Worm (Caenorhabditis elegans) whole organism, late embryonic: ENCODE measurements around the gene rpi-1.

Experiments used
- K02D7.2 ChIP-seq: sonication (generic microtip); optimal IDR thresholded peaks from 2 replicates; lab custom pipeline; 2017; ENCODE audit warnings: mild to moderate bottlenecking, missing genetic modification characterization, missing compliant biosample characterization
- K09A11.1 ChIP-seq: sonication (generic microtip); optimal IDR thresholded peaks from 2 replicates; lab custom pipeline; 2017; ENCODE audit warnings: antibody characterized with exemption, mild to moderate bottlenecking, missing genetic modification characterization, missing compliant biosample characterization; ENCODE audit not compliant: insufficient read depth
- T23F11.4 ChIP-seq: fragments of 200-800 bp; sonication (Bioruptor generic); optimal IDR thresholded peaks from 2 replicates; lab custom pipeline; 2018; ENCODE audit warnings: mild to moderate bottlenecking, missing genetic modification characterization, missing compliant biosample characterization
- ceh-18 ChIP-seq: sonication (generic microtip); optimal IDR thresholded peaks from 2 replicates; lab custom pipeline; 2016; ENCODE audit warnings: missing genetic modification characterization, missing compliant biosample characterization
- ceh-2 ChIP-seq: sonication (generic microtip); optimal IDR thresholded peaks from 2 replicates; lab custom pipeline; 2016; ENCODE audit warnings: missing genotype, missing genetic modification characterization, missing compliant biosample characterization
- ceh-22 ChIP-seq: sonication (generic microtip); optimal IDR thresholded peaks from 2 replicates; lab custom pipeline; 2017; ENCODE audit warnings: missing biosample characterization, missing genetic modification characterization
- ceh-24 ChIP-seq: sonication (generic microtip); optimal IDR thresholded peaks from 2 replicates; lab custom pipeline; 2016; ENCODE audit warnings: mild to moderate bottlenecking, missing genetic modification characterization, missing compliant biosample characterization
- ceh-31 ChIP-seq: sonication (generic microtip); optimal IDR thresholded peaks from 2 replicates; lab custom pipeline; 2016; ENCODE audit warnings: missing genetic modification characterization, missing compliant biosample characterization
- ceh-6 ChIP-seq: fragments of 200-800 bp; sonication (Bioruptor generic); optimal IDR thresholded peaks from 2 replicates; lab custom pipeline; 2018; ENCODE audit warnings: mild to moderate bottlenecking, missing genetic modification characterization, missing compliant biosample characterization
- ceh-9 ChIP-seq: sonication (generic microtip); optimal IDR thresholded peaks from 2 replicates; lab custom pipeline; 2016; ENCODE audit warnings: mild to moderate bottlenecking, missing genetic modification characterization, inconsistent platforms, missing compliant biosample characterization
- che-1 ChIP-seq: sonication (generic microtip); optimal IDR thresholded peaks from 2 replicates; lab custom pipeline; 2016; ENCODE audit warnings: mild to moderate bottlenecking, missing genetic modification characterization, missing compliant biosample characterization
- ets-4 ChIP-seq: sonication (generic microtip); optimal IDR thresholded peaks from 2 replicates; lab custom pipeline; 2016; ENCODE audit warnings: missing genetic modification characterization, missing compliant biosample characterization
- eyg-1 ChIP-seq: sonication (generic microtip); optimal IDR thresholded peaks from 2 replicates; lab custom pipeline; 2016; ENCODE audit warnings: missing genotype, missing genetic modification characterization, missing compliant biosample characterization
- fkh-10 ChIP-seq: fragments of 150-350 bp; optimal IDR thresholded peaks from 2 replicates; lab custom pipeline; 2014; ENCODE audit warnings: missing biosample characterization, missing genetic modification reagents, missing genetic modification characterization
- fkh-6 ChIP-seq: sonication (generic microtip); optimal IDR thresholded peaks from 2 replicates; lab custom pipeline; 2016; ENCODE audit warnings: missing genetic modification characterization, missing compliant biosample characterization
- gmeb-2 ChIP-seq: sonication (generic microtip); optimal IDR thresholded peaks from 2 replicates; lab custom pipeline; 2016; ENCODE audit warnings: missing genetic modification characterization, inconsistent platforms, missing compliant biosample characterization
- hlh-13 ChIP-seq: fragments of 200-800 bp; sonication (Bioruptor generic); optimal IDR thresholded peaks from 2 replicates; lab custom pipeline; 2018; ENCODE audit warnings: mild to moderate bottlenecking, missing genetic modification characterization, missing compliant biosample characterization
- hlh-30 ChIP-seq: sonication (generic microtip); optimal IDR thresholded peaks from 2 replicates; lab custom pipeline; 2017; ENCODE audit warnings: antibody characterized with exemption, missing genetic modification characterization, missing compliant biosample characterization; ENCODE audit not compliant: insufficient read depth
- lim-6 ChIP-seq: sonication (generic microtip); optimal IDR thresholded peaks from 2 replicates; lab custom pipeline; 2016; ENCODE audit warnings: missing genetic modification characterization, missing compliant biosample characterization
- madf-2 ChIP-seq: sonication (generic microtip); optimal IDR thresholded peaks from 2 replicates; lab custom pipeline; 2017; ENCODE audit warnings: missing genetic modification characterization, missing compliant biosample characterization
- mec-3 ChIP-seq: sonication (generic microtip); optimal IDR thresholded peaks from 2 replicates; lab custom pipeline; 2016; ENCODE audit warnings: borderline replicate concordance, missing genetic modification characterization, missing compliant biosample characterization
- npax-4 ChIP-seq: sonication (generic microtip); optimal IDR thresholded peaks from 2 replicates; lab custom pipeline; 2016; ENCODE audit warnings: missing genetic modification characterization, missing compliant biosample characterization
- pag-3 ChIP-seq: sonication (generic microtip); optimal IDR thresholded peaks from 2 replicates; lab custom pipeline; 2016; ENCODE audit warnings: missing compliant biosample characterization, missing genetic modification characterization, borderline replicate concordance
- pax-1 ChIP-seq: fragments of 150-350 bp; optimal IDR thresholded peaks from 2 replicates; lab custom pipeline; 2014; ENCODE audit warnings: missing biosample characterization, missing genetic modification characterization
- pqm-1 ChIP-seq: sonication (generic microtip); optimal IDR thresholded peaks from 2 replicates; lab custom pipeline; 2016; ENCODE audit warnings: missing genetic modification characterization, missing compliant biosample characterization
- ref-2 ChIP-seq: sonication (generic microtip); optimal IDR thresholded peaks from 2 replicates; lab custom pipeline; 2016; ENCODE audit warnings: missing genetic modification characterization, missing compliant biosample characterization
- rnt-1 ChIP-seq: sonication (generic microtip); optimal IDR thresholded peaks from 2 replicates; lab custom pipeline; 2016; ENCODE audit warnings: missing genetic modification characterization, missing compliant biosample characterization
- tbx-7 ChIP-seq: sonication (generic microtip); optimal IDR thresholded peaks from 2 replicates; lab custom pipeline; 2016; ENCODE audit warnings: missing genotype, missing genetic modification characterization, missing compliant biosample characterization
- ttx-3 ChIP-seq: sonication (generic microtip); optimal IDR thresholded peaks from 2 replicates; lab custom pipeline; 2016; ENCODE audit warnings: missing genetic modification reagents, missing genetic modification characterization, missing compliant biosample characterization
- zip-5 ChIP-seq: sonication (generic microtip); optimal IDR thresholded peaks from 2 replicates; lab custom pipeline; 2016; ENCODE audit warnings: missing genetic modification characterization, missing compliant biosample characterization
- ztf-16 ChIP-seq: sonication (generic microtip); optimal IDR thresholded peaks from 2 replicates; lab custom pipeline; 2017; ENCODE audit warnings: missing genetic modification characterization, missing compliant biosample characterization

Gene rpi-1

ce11 chrII:13931944-13932343 lies 30.3 kb downstream of the rpi-1 start, which contains the start of gene hot-3:
hot-3 (minus strand) TSS chrII:13932044.
- TF ChIP-seq eyg-1 (tag; lab: Kevin White, UChicago) (no peak), npax-4 (tag; lab: Kevin White, UChicago) (no peak), rnt-1 (tag; lab: Kevin White, UChicago) (no peak)

ce11 chrII:13924909-13925308 lies 37.3 kb downstream of the rpi-1 start, which contains the start of gene mltn-5:
mltn-5 (plus strand) TSS chrII:13925209.
- TF ChIP-seq hlh-13 (GFP tag; lab: Kevin White, UChicago) = no peak
- no peak for TF ChIP-seq madf-2 (tag; lab: Kevin White, UChicago)
- TF ChIP-seq zip-5 (tag; lab: Kevin White, UChicago) = no peak
- TF ChIP-seq ets-4 (tag; lab: Kevin White, UChicago) = no peak
- TF ChIP-seq ztf-16 = no peak
- TF ChIP-seq fkh-6 (tag; lab: Kevin White, UChicago) = no peak
- no peak for TF ChIP-seq ceh-18
- no peak for TF ChIP-seq ceh-24
- no peak for TF ChIP-seq che-1 (tag; lab: Kevin White, UChicago)
- no peak for TF ChIP-seq npax-4 (tag; lab: Kevin White, UChicago)
- TF ChIP-seq rnt-1 (tag; lab: Kevin White, UChicago) = no peak
- no peak for TF ChIP-seq ttx-3 (tag; lab: Kevin White, UChicago)
- no peak for TF ChIP-seq pag-3 (tag; lab: Kevin White, UChicago)

- TF ChIP-seq K09A11.1 (no peak), ref-2 (tag; lab: Kevin White, UChicago) (no peak), ceh-6 (GFP tag; lab: Kevin White, UChicago) (no peak), gmeb-2 (tag; lab: Kevin White, UChicago) (no peak), T23F11.4 (GFP tag; lab: Kevin White, UChicago) (no peak), K02D7.2 (no peak), lim-6 (tag; lab: Kevin White, UChicago) (no peak), ceh-9 (tag; lab: Kevin White, UChicago) (no peak), zip-5 (tag; lab: Kevin White, UChicago) (no peak), mec-3 (no peak), fkh-10 (GFP tag; lab: Kevin White, UChicago) (no peak), hlh-30 (tag; lab: Kevin White, UChicago) (no peak), ceh-22 (no peak), ceh-31 (tag; lab: Kevin White, UChicago) (no peak), tbx-7 (tag; lab: Kevin White, UChicago) (no peak), ceh-2 (tag; lab: Kevin White, UChicago) (no peak), pax-1 (tag; lab: Kevin White, UChicago) (no peak)
- TF ChIP-seq, all 69 proteins: peak for 0
Observed at ce11 chrII:13919100-13919499, 43.1 kb downstream of the rpi-1 start.

- TF ChIP-seq pqm-1 (tag; lab: Kevin White, UChicago) (no peak), pax-1 (tag; lab: Kevin White, UChicago) (no peak), ceh-9 (tag; lab: Kevin White, UChicago) (no peak)
Observed at ce11 chrII:13916040-13916439, 46.2 kb downstream of the rpi-1 start, which contains the start of gene mltn-3. mltn-3 (plus strand) TSS chrII:13916340.
